Fruit fly (Drosophila melanogaster): ENCODE results near the gene ERp44.

Gene ERp44

dm6 chrX:16279340-16279941 lies 18.1 kb downstream of the ERp44 start (continued):
- peak; percentile 92 for TF ChIP-seq row (GFP tag; IDR thresholded peaks at IDR 0.05)
- peak; percentile 76 for TF ChIP-seq wor (GFP tag; IDR thresholded peaks at IDR 0.05)
- TF ChIP-seq CG1792 (GFP tag; optimal IDR thresholded peaks at IDR 0.05): peak; percentile 71
- TF ChIP-seq run (tag; optimal IDR thresholded peaks at IDR 0.05): peak; percentile 52
- no peak for TF ChIP-seq ato (GFP tag; IDR thresholded peaks at IDR 0.05; ENCODE audit: partially characterized antibody)
- peak; percentile 59 for TF ChIP-seq nau (GFP tag; optimal IDR thresholded peaks at IDR 0.05)
- TF ChIP-seq CG32532 (GFP tag; IDR thresholded peaks at IDR 0.05): peak; percentile 85
- TF ChIP-seq slou (GFP tag; optimal IDR thresholded peaks at IDR 0.05): peak; percentile 30
- peak; percentile 67 for TF ChIP-seq Fer1 (GFP tag; optimal IDR thresholded peaks at IDR 0.05)
- peak; percentile 47 for TF ChIP-seq CG4617 (GFP tag; optimal IDR thresholded peaks at IDR 0.05; ENCODE audit: borderline replicate concordance)
- TF ChIP-seq ham (GFP tag; IDR thresholded peaks at IDR 0.05): peak; percentile 50; the same call in 1 of the 2 replicates
- peak; percentile 95 for TF ChIP-seq Antp (GFP tag; optimal IDR thresholded peaks at IDR 0.05)
- no peak for TF ChIP-seq CG13287 (GFP tag; IDR thresholded peaks at IDR 0.05; ENCODE audit: partially characterized antibody)
- peak; percentile 93 for TF ChIP-seq ci (GFP tag; IDR thresholded peaks at IDR 0.05)
- TF ChIP-seq ase (GFP tag; IDR thresholded peaks at IDR 0.05): peak; percentile 87
- TF ChIP-seq Max (GFP tag; optimal IDR thresholded peaks at IDR 0.05): peak; percentile 22
- peak; percentile 59 for TF ChIP-seq CG17829 (tag; optimal IDR thresholded peaks at IDR 0.05)
- peak; percentile 94 for TF ChIP-seq pum (GFP tag; optimal IDR thresholded peaks at IDR 0.05)
- TF ChIP-seq C15 (GFP tag; IDR thresholded peaks at IDR 0.05): peak; percentile 80; the same call in 2 of the 3 replicates
- peak; percentile 55 for TF ChIP-seq maf-S (GFP tag; optimal IDR thresholded peaks at IDR 0.05)
- peak; percentile 70 for TF ChIP-seq jing (GFP tag; optimal IDR thresholded peaks at IDR 0.05)
- TF ChIP-seq nom (GFP tag; optimal IDR thresholded peaks at IDR 0.05): peak; percentile 75
- no peak for TF ChIP-seq CG6765 (GFP tag; optimal IDR thresholded peaks at IDR 0.05)
- TF ChIP-seq fru (optimal IDR thresholded peaks at IDR 0.05): no peak
- peak; percentile 60 for TF ChIP-seq scrt (GFP tag; optimal IDR thresholded peaks at IDR 0.05)
- TF ChIP-seq Hr51 (GFP tag; optimal IDR thresholded peaks at IDR 0.05): peak; percentile 14 to 68
- peak; percentile 45 for TF ChIP-seq her (GFP tag; optimal IDR thresholded peaks at IDR 0.05)
- no peak for TF ChIP-seq GATAe (GFP tag; conservative IDR thresholded peaks at IDR 0.05)
- peak; percentile 56; the same call in 1 of the 2 replicates for TF ChIP-seq Dip2 (GFP tag; IDR thresholded peaks at IDR 0.05)
- peak; percentile 60 for TF ChIP-seq Hmr (GFP tag; optimal IDR thresholded peaks at IDR 0.05)
- TF ChIP-seq sob (GFP tag; IDR thresholded peaks at IDR 0.05): peak; percentile 89
- peak; percentile 93 for TF ChIP-seq vvl (GFP tag; IDR thresholded peaks at IDR 0.05)
- peak in 1 of 3 experiments; percentile 47 for TF ChIP-seq lola (GFP tag; optimal IDR thresholded peaks at IDR 0.05)
- peak; percentile 60 for TF ChIP-seq CG31224 (GFP tag; IDR thresholded peaks at IDR 0.05)
- TF ChIP-seq CG17186 (GFP tag; optimal IDR thresholded peaks at IDR 0.05): peak; percentile 22
- TF ChIP-seq lbe (GFP tag; optimal IDR thresholded peaks at IDR 0.05): peak; percentile 68
- TF ChIP-seq oc (tag; optimal IDR thresholded peaks at IDR 0.05): peak; percentile 61
- 0 out of 2 replicates have a peak, but pooled peaks have one; percentile 36 for TF ChIP-seq inv (GFP tag; IDR thresholded peaks at IDR 0.05; ENCODE audit: partially characterized antibody)
- peak; percentile 85 for TF ChIP-seq otp (GFP tag; IDR thresholded peaks at IDR 0.05)
- peak; percentile 55 for TF ChIP-seq pho (GFP tag; optimal IDR thresholded peaks at IDR 0.05)
- peak; percentile 32 for TF ChIP-seq fd64A (GFP tag; optimal IDR thresholded peaks at IDR 0.05)
- TF ChIP-seq ewg (GFP tag; optimal IDR thresholded peaks at IDR 0.05): peak; percentile 66
- peak; percentile 43 for TF ChIP-seq ab (GFP tag; optimal IDR thresholded peaks at IDR 0.05)
- peak; percentile 68 for TF ChIP-seq MBD-R2 (GFP tag; IDR thresholded peaks at IDR 0.05)
- peak; percentile 23; the same call in 1 of the 2 replicates for TF ChIP-seq CG16779 (GFP tag; IDR thresholded peaks at IDR 0.05)
- no peak for TF ChIP-seq D (optimal IDR thresholded peaks at IDR 0.05)
- TF ChIP-seq D (GFP tag; optimal IDR thresholded peaks at IDR 0.05): peak; percentile 70
- peak; percentile 86 for TF ChIP-seq CG8944 (GFP tag; optimal IDR thresholded peaks at IDR 0.05)
- TF ChIP-seq exex (tag; optimal IDR thresholded peaks at IDR 0.05): no peak
- TF ChIP-seq btn (GFP tag; optimal IDR thresholded peaks at IDR 0.05): peak; percentile 58

All from whole organism, embryonic.